Fruit fly (Drosophila melanogaster) whole organism, wandering third instar larva: Measurements from ENCODE around the gene Rtca.

Experiments used
- Abd-B ChIP-seq: fragments of >200 bp; optimal IDR thresholded peaks from 2 replicates; lab custom pipeline; 2017; ENCODE audit warnings: missing biosample characterization, missing genetic modification characterization
- CG32264 ChIP-seq: fragments of 200-800 bp; sonication (Bioruptor generic); optimal IDR thresholded peaks from 2 replicates; lab custom pipeline; 2016; ENCODE audit warnings: missing biosample characterization, missing genetic modification characterization
- CG9705 ChIP-seq: fragments of 200-800 bp; sonication (Bioruptor generic); optimal IDR thresholded peaks from 2 replicates; lab custom pipeline; 2018; ENCODE audit warnings: missing biosample characterization, mild to moderate bottlenecking, missing genetic modification characterization
- CrebA ChIP-seq: fragments of 200-800 bp; sonication (Bioruptor generic); optimal IDR thresholded peaks from 2 replicates; lab custom pipeline; 2016; ENCODE audit warnings: missing biosample characterization, mild to moderate bottlenecking, missing genetic modification characterization, borderline replicate concordance
- Dfd ChIP-seq: fragments of >200 bp; optimal IDR thresholded peaks from 2 replicates; lab custom pipeline; 2017; ENCODE audit warnings: missing biosample characterization, missing genetic modification characterization
- Dif ChIP-seq: fragments of 200-275, 200-300 bp; sonication (Bioruptor generic); optimal IDR thresholded peaks from 2 replicates; lab custom pipeline; 2018; ENCODE audit warnings: missing biosample characterization, missing genetic modification characterization; ENCODE audit not compliant: partially characterized antibody
- GATAd ChIP-seq: sonication (Bioruptor generic); optimal IDR thresholded peaks from 2 replicates; lab custom pipeline; 2016; ENCODE audit warnings: missing biosample characterization, missing genetic modification characterization
- HLH106 ChIP-seq: fragments of 200-800 bp; optimal IDR thresholded peaks from 3 replicates; lab custom pipeline; 2019; ENCODE audit warnings: missing biosample characterization, mild to moderate bottlenecking, missing genetic modification characterization, moderate library complexity
- Hnf4 ChIP-seq: fragments of 200-800 bp; sonication (Bioruptor generic); optimal IDR thresholded peaks from 2 replicates; lab custom pipeline; 2016; ENCODE audit warnings: missing biosample characterization, mild to moderate bottlenecking, missing genetic modification characterization
- Hr78 ChIP-seq: fragments of >200 bp; optimal IDR thresholded peaks from 2 replicates; lab custom pipeline; 2017; ENCODE audit warnings: missing biosample characterization, missing genetic modification characterization
- Hr83 ChIP-seq: fragments of 200-300 bp; sonication (Bioruptor generic); optimal IDR thresholded peaks from 2 replicates; lab custom pipeline; 2016; ENCODE audit warnings: missing biosample characterization, mild to moderate bottlenecking, missing genetic modification characterization, moderate library complexity; ENCODE audit not compliant: poor library complexity, severe bottlenecking
- Jra ChIP-seq: sonication (Bioruptor generic); optimal IDR thresholded peaks from 2 replicates; lab custom pipeline; 2016; ENCODE audit warnings: missing biosample characterization, missing genetic modification characterization
- Mio ChIP-seq: sonication (Bioruptor generic); optimal IDR thresholded peaks from 2 replicates; lab custom pipeline; 2016; ENCODE audit warnings: missing biosample characterization, missing genetic modification characterization
- Myc ChIP-seq: fragments of >200 bp; optimal IDR thresholded peaks from 2 replicates; lab custom pipeline; 2017
- N ChIP-seq: fragments of >200 bp; optimal IDR thresholded peaks from 2 replicates; lab custom pipeline; 2018; ENCODE audit warnings: missing biosample characterization, missing external identifiers, missing genetic modification characterization
- OdsH ChIP-seq: fragments of 200-800 bp; sonication (Bioruptor generic); optimal IDR thresholded peaks from 2 replicates; lab custom pipeline; 2016; ENCODE audit warnings: missing biosample characterization, mild to moderate bottlenecking, missing genetic modification characterization
- Rel ChIP-seq, 2 experiments: fragments of 200-800 bp; sonication (Bioruptor generic) in 1 of 2; optimal IDR thresholded peaks; 2 replicates in 1 of 2; 3 replicates in 1 of 2; lab custom pipeline; 2016 to 2019; ENCODE audit warnings: mild to moderate bottlenecking in 2 of 2, missing biosample characterization in 2 of 2, missing genetic modification characterization in 2 of 2, moderate library complexity in 1 of 2
- Sp1 ChIP-seq: fragments of 200-800 bp; sonication (Bioruptor generic); optimal IDR thresholded peaks from 3 replicates; lab custom pipeline; 2019; ENCODE audit warnings: missing biosample characterization, mild to moderate bottlenecking, missing genetic modification characterization, moderate library complexity
- Vsx2 ChIP-seq: fragments of 200-300, 225-300 bp; sonication (Bioruptor generic); optimal IDR thresholded peaks from 2 replicates; lab custom pipeline; 2018; ENCODE audit warnings: missing biosample characterization, missing genetic modification characterization; ENCODE audit not compliant: partially characterized antibody
- br ChIP-seq: fragments of 200-800 bp; sonication (Bioruptor generic); optimal IDR thresholded peaks from 2 replicates; lab custom pipeline; 2016; ENCODE audit warnings: missing biosample characterization, missing genetic modification characterization
- brk ChIP-seq: fragments of 200-800 bp; sonication (Bioruptor generic); optimal IDR thresholded peaks from 2 replicates; lab custom pipeline; 2016; ENCODE audit warnings: missing biosample characterization, mild to moderate bottlenecking, missing genetic modification characterization
- dl ChIP-seq, 2 experiments: fragments of 175-275, 200-275 bp in 1 of 2; fragments of 200-275 bp in 1 of 2; sonication (Bioruptor generic); optimal IDR thresholded peaks; lab custom pipeline; 2018; ENCODE audit warnings: mild to moderate bottlenecking in 2 of 2, missing biosample characterization in 2 of 2, missing genetic modification characterization in 2 of 2, moderate library complexity in 2 of 2; ENCODE audit not compliant: partially characterized antibody in 2 of 2, insufficient read depth in 1 of 2
- dmrt93B ChIP-seq: fragments of 200-800 bp; sonication (Bioruptor generic); optimal IDR thresholded peaks from 2 replicates; lab custom pipeline; 2018; ENCODE audit warnings: missing biosample characterization, mild to moderate bottlenecking, missing genetic modification characterization
- dsf ChIP-seq: sonication (Bioruptor generic); optimal IDR thresholded peaks from 2 replicates; lab custom pipeline; 2016; ENCODE audit warnings: missing biosample characterization, missing genetic modification characterization, borderline replicate concordance
- ey ChIP-seq: fragments of 200-800 bp; sonication (Bioruptor generic); optimal IDR thresholded peaks from 2 replicates; lab custom pipeline; 2016; ENCODE audit warnings: missing biosample characterization, missing genetic modification characterization
- foxo ChIP-seq, 2 experiments: fragments of 200-800 bp; sonication (Bioruptor generic); optimal IDR thresholded peaks; 2 replicates in 1 of 2; 3 replicates in 1 of 2; lab custom pipeline; 2016 to 2017; ENCODE audit warnings: missing biosample characterization in 2 of 2, missing genetic modification characterization in 2 of 2
- fru ChIP-seq: fragments of 200-800 bp; sonication (Bioruptor generic); optimal IDR thresholded peaks from 3 replicates; lab custom pipeline; 2016; ENCODE audit warnings: missing biosample characterization, mild to moderate bottlenecking, missing genetic modification characterization
- h ChIP-seq: fragments of 200-800 bp; sonication (Bioruptor generic); optimal IDR thresholded peaks from 3 replicates; lab custom pipeline; 2016; ENCODE audit warnings: missing biosample characterization, mild to moderate bottlenecking, missing genetic modification characterization
- jim ChIP-seq: fragments of 175-275, 200-325 bp; sonication (Bioruptor generic); optimal IDR thresholded peaks from 2 replicates; lab custom pipeline; 2016; ENCODE audit warnings: missing biosample characterization, mild to moderate bottlenecking, missing genetic modification characterization
- lola ChIP-seq: fragments of >200 bp; optimal IDR thresholded peaks from 2 replicates; lab custom pipeline; 2017; ENCODE audit warnings: missing biosample characterization, missing genetic modification characterization
- pan ChIP-seq: fragments of >200 bp; optimal IDR thresholded peaks from 2 replicates; lab custom pipeline; 2017
- psq ChIP-seq: fragments of 200-800 bp; sonication (Bioruptor generic); optimal IDR thresholded peaks from 3 replicates; lab custom pipeline; 2017; ENCODE audit warnings: missing biosample characterization, mild to moderate bottlenecking, missing genetic modification characterization, moderate library complexity
- rgr ChIP-seq: fragments of 200-800 bp; sonication (Bioruptor generic); optimal IDR thresholded peaks from 3 replicates; lab custom pipeline; 2016; ENCODE audit warnings: missing biosample characterization, mild to moderate bottlenecking, missing genetic modification characterization
- sage ChIP-seq: fragments of 200-800 bp; sonication (Bioruptor generic); optimal IDR thresholded peaks from 2 replicates; lab custom pipeline; 2016; ENCODE audit warnings: missing biosample characterization, mild to moderate bottlenecking, missing genetic modification characterization
- sv ChIP-seq: fragments of 200-800 bp; sonication (Bioruptor generic); optimal IDR thresholded peaks from 3 replicates; lab custom pipeline; 2016; ENCODE audit warnings: missing biosample characterization, missing genetic modification characterization
- tai ChIP-seq: sonication (Bioruptor generic); optimal IDR thresholded peaks from 2 replicates; lab custom pipeline; 2016; ENCODE audit warnings: missing biosample characterization, missing genetic modification characterization
- usp ChIP-seq: fragments of >200 bp; optimal IDR thresholded peaks from 2 replicates; lab custom pipeline; 2017; ENCODE audit warnings: missing biosample characterization, missing genetic modification characterization
- woc ChIP-seq: sonication (Bioruptor generic); optimal IDR thresholded peaks from 2 replicates; lab custom pipeline; 2016; ENCODE audit warnings: missing biosample characterization, mild to moderate bottlenecking, missing genetic modification characterization

Gene Rtca

dm6 chrX:2083109-2083508 is 10.9 kb downstream of the Rtca start:
- TF ChIP-seq Jra (peak; percentile 44), foxo (GFP tag; optimal IDR thresholded peaks at IDR 0.05; lab: Kevin White, UChicago) (peak; percentile 78 to 91), Sp1 (GFP tag; lab: Kevin White, UChicago) (peak; percentile 84), Hr83 (GFP tag; lab: Kevin White, UChicago) (peak; percentile 42), tai (no peak), Vsx2 (GFP tag; lab: Kevin White, UChicago) (no peak), fru (peak; percentile 89), lola (no peak), Hnf4 (GFP tag; lab: Kevin White, UChicago) (peak; percentile 92), Abd-B (no peak), Dfd (no peak), dmrt93B (GFP tag; lab: Kevin White, UChicago) (peak; percentile 82), pan (lab: Kevin White, UChicago) (no peak), br (GFP tag; lab: Kevin White, UChicago) (peak; percentile 89), woc (GFP tag; lab: Kevin White, UChicago) (peak; percentile 59), brk (GFP tag; lab: Kevin White, UChicago) (no peak), dsf (GFP tag; lab: Kevin White, UChicago) (peak; percentile 22), Mio (GFP tag; lab: Kevin White, UChicago) (peak; percentile 70), HLH106 (tag; lab: Kevin White, UChicago) (peak; percentile 92), rgr (GFP tag; lab: Kevin White, UChicago) (peak; percentile 94), jim (GFP tag; lab: Kevin White, UChicago) (no peak), sage (GFP tag; lab: Kevin White, UChicago) (no peak), CG32264 (peak; percentile 77), CrebA (GFP tag; lab: Kevin White, UChicago) (no peak), OdsH (GFP tag; lab: Kevin White, UChicago) (peak; percentile 86), Myc (lab: Kevin White, UChicago) (no peak), Dif (GFP tag; lab: Kevin White, UChicago) (no peak), usp (no peak), dl (GFP tag; optimal IDR thresholded peaks at IDR 0.05; lab: Kevin White, UChicago; ENCODE audit: insufficient read depth in 1 of 2, partially characterized antibody in 2 of 2) (no peak), GATAd (GFP tag; lab: Kevin White, UChicago) (no peak), Rel (GFP tag; optimal IDR thresholded peaks at IDR 0.05; lab: Kevin White, UChicago) (peak; percentile 1), Rel (tag; optimal IDR thresholded peaks at IDR 0.05; lab: Kevin White, UChicago) (peak; percentile 58), psq (GFP tag; lab: Kevin White, UChicago) (peak; percentile 71), sv (GFP tag; lab: Kevin White, UChicago) (peak; percentile 25), h (GFP tag; lab: Kevin White, UChicago) (peak; percentile 92), N (GFP tag; lab: Kevin White, UChicago) (no peak), ey (GFP tag; lab: Kevin White, UChicago) (peak; percentile 94), CG9705 (peak; percentile 74), Hr78 (GFP tag; lab: Kevin White, UChicago) (no peak)

dm6 chrX:2083678-2084162 is 11.5 kb downstream of the Rtca start:
- TF ChIP-seq fru = peak; percentile 93
- no peak for TF ChIP-seq CG9705
- TF ChIP-seq HLH106 (tag; lab: Kevin White, UChicago) = peak; percentile 76
- TF ChIP-seq dsf (GFP tag; lab: Kevin White, UChicago) = peak; percentile 1
- no peak for TF ChIP-seq Vsx2 (GFP tag; lab: Kevin White, UChicago)
- TF ChIP-seq h (GFP tag; lab: Kevin White, UChicago) = peak; percentile 95
- TF ChIP-seq GATAd (GFP tag; lab: Kevin White, UChicago) = no peak
- TF ChIP-seq woc (GFP tag; lab: Kevin White, UChicago) = peak; percentile 96
- TF ChIP-seq usp = no peak
- peak; percentile 92 for TF ChIP-seq OdsH (GFP tag; lab: Kevin White, UChicago)
- TF ChIP-seq sv (GFP tag; lab: Kevin White, UChicago) = peak; percentile 30
- TF ChIP-seq Sp1 (GFP tag; lab: Kevin White, UChicago) = peak; percentile 79
- peak; percentile 59 to 91 for TF ChIP-seq foxo (GFP tag; optimal IDR thresholded peaks at IDR 0.05; lab: Kevin White, UChicago)
- TF ChIP-seq jim (GFP tag; lab: Kevin White, UChicago) = peak; percentile 91
- TF ChIP-seq Dif (GFP tag; lab: Kevin White, UChicago) = peak; percentile 99
- peak; percentile 52 for TF ChIP-seq Jra
- peak; percentile 49 for TF ChIP-seq Rel (GFP tag; optimal IDR thresholded peaks at IDR 0.05; lab: Kevin White, UChicago)
- TF ChIP-seq Rel (tag; optimal IDR thresholded peaks at IDR 0.05; lab: Kevin White, UChicago) = peak; percentile 43
- TF ChIP-seq Dfd = no peak
- TF ChIP-seq Myc (lab: Kevin White, UChicago) = no peak
- TF ChIP-seq Hnf4 (GFP tag; lab: Kevin White, UChicago) = peak; percentile 86
- no peak for TF ChIP-seq brk (GFP tag; lab: Kevin White, UChicago)
- TF ChIP-seq pan (lab: Kevin White, UChicago) = peak; percentile 81
- no peak for TF ChIP-seq sage (GFP tag; lab: Kevin White, UChicago)
- no peak for TF ChIP-seq Hr78 (GFP tag; lab: Kevin White, UChicago)
- no peak for TF ChIP-seq CrebA (GFP tag; lab: Kevin White, UChicago)
- TF ChIP-seq Hr83 (GFP tag; lab: Kevin White, UChicago) = peak; percentile 80
- TF ChIP-seq br (GFP tag; lab: Kevin White, UChicago) = peak; percentile 94
- no peak for TF ChIP-seq N (GFP tag; lab: Kevin White, UChicago)
- TF ChIP-seq dl (GFP tag; optimal IDR thresholded peaks at IDR 0.05; lab: Kevin White, UChicago; ENCODE audit: insufficient read depth in 1 of 2, partially characterized antibody in 2 of 2) = peak; percentile 94 to 98
- TF ChIP-seq dmrt93B (GFP tag; lab: Kevin White, UChicago) = peak; percentile 76
- peak; percentile 82 for TF ChIP-seq psq (GFP tag; lab: Kevin White, UChicago)
- peak; percentile 48 for TF ChIP-seq Mio (GFP tag; lab: Kevin White, UChicago)
- peak; percentile 92 for TF ChIP-seq rgr (GFP tag; lab: Kevin White, UChicago)
- TF ChIP-seq Abd-B = no peak
- no peak for TF ChIP-seq tai
- TF ChIP-seq ey (GFP tag; lab: Kevin White, UChicago) = peak; percentile 96
- peak; percentile 78 for TF ChIP-seq CG32264
- TF ChIP-seq lola = no peak
- TF ChIP-seq, all 38 proteins: peak for 24
